Worm (Caenorhabditis elegans) whole organism, early embryonic: ENCODE measurements around the gene K08H10.6.
A peak's percentile ranks its signal among the peaks of the same experiment; 100 is the strongest.

ENCODE experiments used
- B0310.2 ChIP-seq: sonication (generic microtip); optimal IDR thresholded peaks from 2 replicates; lab custom pipeline; 2016; ENCODE audit warnings: mild to moderate bottlenecking, missing genetic modification characterization, missing compliant biosample characterization
- F13C5.2 ChIP-seq: sonication (generic microtip); optimal IDR thresholded peaks from 2 replicates; lab custom pipeline; 2017; ENCODE audit warnings: mild to moderate bottlenecking, missing genetic modification characterization, inconsistent platforms, missing compliant biosample characterization
- aly-1 ChIP-seq: sonication (generic microtip); optimal IDR thresholded peaks from 2 replicates; lab custom pipeline; 2016; ENCODE audit warnings: missing genetic modification characterization, missing compliant biosample characterization
- ama-1 ChIP-seq: fragments of 150-350 bp; optimal IDR thresholded peaks from 2 replicates; lab custom pipeline; 2014
- ceh-13 ChIP-seq: fragments of 200-800 bp; sonication (Bioruptor generic); optimal IDR thresholded peaks from 2 replicates; lab custom pipeline; 2018; ENCODE audit warnings: mild to moderate bottlenecking, missing genetic modification characterization, missing compliant biosample characterization
- ceh-36 ChIP-seq: sonication (generic microtip); optimal IDR thresholded peaks from 2 replicates; lab custom pipeline; 2016; ENCODE audit warnings: missing genetic modification characterization, inconsistent platforms, missing compliant biosample characterization
- ets-7 ChIP-seq: sonication (generic microtip); optimal IDR thresholded peaks from 2 replicates; lab custom pipeline; 2016; ENCODE audit warnings: missing genotype, missing genetic modification characterization, missing compliant biosample characterization
- flt-1 ChIP-seq: fragments of 200-800 bp; sonication (Bioruptor generic); IDR thresholded peaks from 2 replicates; pipeline ENCODE4 v1.3.6; 2022; ENCODE audit warnings: missing genetic modification characterization, missing compliant biosample characterization
- hmbx-1 ChIP-seq: sonication (generic microtip); optimal IDR thresholded peaks from 2 replicates; lab custom pipeline; 2016; ENCODE audit warnings: mild to moderate bottlenecking, missing genetic modification characterization, missing compliant biosample characterization
- hmg-4 ChIP-seq: fragments of 200-800 bp; sonication (Bioruptor generic); optimal IDR thresholded peaks from 2 replicates; lab custom pipeline; 2018; ENCODE audit warnings: mild to moderate bottlenecking, missing genetic modification characterization, missing compliant biosample characterization
- hnd-1 ChIP-seq: sonication (generic microtip); optimal IDR thresholded peaks from 2 replicates; lab custom pipeline; 2016; ENCODE audit warnings: missing genetic modification characterization, missing compliant biosample characterization
- pes-1 ChIP-seq: fragments of 200-800 bp; sonication (Bioruptor generic); IDR thresholded peaks from 2 replicates; pipeline ENCODE4 v1.3.6; 2022; ENCODE audit warnings: missing genetic modification reagents, missing genetic modification characterization, missing compliant biosample characterization
- scrt-1 ChIP-seq: fragments of 200-800 bp; sonication (Bioruptor generic); IDR thresholded peaks from 2 replicates; pipeline ENCODE4 v1.3.6; 2022; ENCODE audit warnings: missing genetic modification characterization, missing compliant biosample characterization
- sea-1 ChIP-seq: fragments of 200-800 bp; sonication (Bioruptor generic); conservative IDR thresholded peaks from 2 replicates; pipeline ENCODE4 v1.3.6; 2022; ENCODE audit warnings: missing genetic modification characterization, missing compliant biosample characterization
- tbx-11 ChIP-seq: fragments of 200-800 bp; sonication (Bioruptor generic); IDR thresholded peaks from 2 replicates; pipeline ENCODE4 v1.3.6; 2022; ENCODE audit warnings: missing genetic modification characterization, missing compliant biosample characterization
- tbx-37 ChIP-seq: fragments of 200-800 bp; sonication (Bioruptor generic); conservative IDR thresholded peaks from 2 replicates; pipeline ENCODE4 v1.3.6; 2022; ENCODE audit warnings: missing genetic modification reagents, missing genetic modification characterization, missing compliant biosample characterization
- tra-4 ChIP-seq: sonication (generic microtip); optimal IDR thresholded peaks from 2 replicates; lab custom pipeline; 2017; ENCODE audit warnings: missing genetic modification characterization, missing compliant biosample characterization

K08H10.6 gene

ce11 chrV:10035586-10035985 lies 39.9 kb upstream of the K08H10.6 start:
- TF ChIP-seq hmg-4 (no peak), flt-1 (GFP tag; lab: Robert Waterston, UW) (no peak), scrt-1 (GFP tag; lab: Robert Waterston, UW) (no peak), tbx-11 (no peak), aly-1 (no peak), tra-4 (tag; lab: Kevin White, UChicago) (no peak), pes-1 (no peak), ets-7 (tag; lab: Kevin White, UChicago) (no peak), F13C5.2 (tag; lab: Kevin White, UChicago) (no peak)

ce11 chrV:10031384-10032171 lies 35.9 kb upstream of the K08H10.6 start:
- TF ChIP-seq pes-1 (peak; percentile 26; the same call in 1 of the 2 replicates), tra-4 (tag; lab: Kevin White, UChicago) (no peak), aly-1 (no peak), F13C5.2 (tag; lab: Kevin White, UChicago) (peak; percentile 12), ceh-13 (GFP tag; lab: Kevin White, UChicago) (no peak), tbx-37 (GFP tag; lab: Robert Waterston, UW) (peak; percentile 57; the same call in 1 of the 2 replicates)

ce11 chrV:10030992-10031383 lies 35.3 kb upstream of the K08H10.6 start, which contains the start of gene acl-2:
acl-2 (minus strand) TSS chrV:10031092.
- TF ChIP-seq tra-4 (tag; lab: Kevin White, UChicago) = no peak
- no peak for TF ChIP-seq ama-1 (lab: Kevin White, UChicago)
- no peak for TF ChIP-seq tbx-11
- TF ChIP-seq ets-7 (tag; lab: Kevin White, UChicago) = no peak
- no peak for TF ChIP-seq ceh-13 (GFP tag; lab: Kevin White, UChicago)
- no peak for TF ChIP-seq aly-1
- TF ChIP-seq hmg-4 = no peak

DNA sequence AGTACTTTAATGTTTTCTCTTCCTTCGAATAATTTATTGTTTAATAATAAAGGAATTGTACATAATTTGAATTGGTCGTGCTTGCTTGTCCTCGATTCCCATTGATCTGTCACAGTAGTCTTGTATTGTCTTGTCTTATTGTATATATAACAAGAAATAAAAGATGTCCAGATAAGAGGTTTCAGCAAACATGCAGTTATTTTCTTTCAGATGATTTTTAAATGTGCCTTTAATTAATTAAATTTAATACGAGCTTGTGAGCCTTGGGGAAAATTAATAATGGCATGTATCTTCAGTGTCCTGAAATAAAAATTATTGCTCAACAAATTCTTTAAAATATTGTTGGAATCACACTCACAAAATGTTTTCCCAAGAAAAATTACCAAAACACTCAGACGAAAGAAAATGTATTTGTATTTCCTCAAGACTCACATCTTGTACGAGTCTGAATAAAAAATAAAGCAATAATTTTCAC lies 27.4 kb upstream of the K08H10.6 start:
- no peak for TF ChIP-seq ama-1 (lab: Kevin White, UChicago)
- no peak for TF ChIP-seq tbx-37 (GFP tag; lab: Robert Waterston, UW)
- no peak for TF ChIP-seq tra-4 (tag; lab: Kevin White, UChicago)
- no peak for TF ChIP-seq F13C5.2 (tag; lab: Kevin White, UChicago)

DNA sequence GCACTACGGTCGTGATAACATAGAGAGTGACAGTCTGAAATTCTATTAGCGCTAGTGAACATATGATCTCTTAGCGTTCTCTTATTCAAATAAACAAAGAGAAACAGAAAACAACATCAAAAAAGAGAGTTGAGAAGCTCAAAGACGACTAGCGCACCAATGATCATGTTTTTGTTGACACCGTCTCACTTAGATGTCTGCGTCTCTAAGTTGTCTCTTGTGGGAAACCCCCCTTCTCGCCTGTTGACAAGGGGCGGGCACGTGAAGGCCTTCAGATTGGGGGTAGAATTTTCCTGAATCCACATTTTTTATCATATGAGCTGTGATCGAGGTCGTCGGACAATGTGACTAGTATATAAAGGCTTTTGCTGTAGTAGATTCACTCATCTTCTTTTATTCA lies 24.2 kb upstream of the K08H10.6 start:
- TF ChIP-seq tra-4 (tag; lab: Kevin White, UChicago) (no peak), hmbx-1 (no peak), B0310.2 (tag; lab: Kevin White, UChicago) (no peak), hnd-1 (tag; lab: Kevin White, UChicago) (no peak), tbx-11 (no peak), tbx-37 (GFP tag; lab: Robert Waterston, UW) (no peak), ets-7 (tag; lab: Kevin White, UChicago) (no peak), pes-1 (no peak), ceh-13 (GFP tag; lab: Kevin White, UChicago) (no peak)

DNA sequence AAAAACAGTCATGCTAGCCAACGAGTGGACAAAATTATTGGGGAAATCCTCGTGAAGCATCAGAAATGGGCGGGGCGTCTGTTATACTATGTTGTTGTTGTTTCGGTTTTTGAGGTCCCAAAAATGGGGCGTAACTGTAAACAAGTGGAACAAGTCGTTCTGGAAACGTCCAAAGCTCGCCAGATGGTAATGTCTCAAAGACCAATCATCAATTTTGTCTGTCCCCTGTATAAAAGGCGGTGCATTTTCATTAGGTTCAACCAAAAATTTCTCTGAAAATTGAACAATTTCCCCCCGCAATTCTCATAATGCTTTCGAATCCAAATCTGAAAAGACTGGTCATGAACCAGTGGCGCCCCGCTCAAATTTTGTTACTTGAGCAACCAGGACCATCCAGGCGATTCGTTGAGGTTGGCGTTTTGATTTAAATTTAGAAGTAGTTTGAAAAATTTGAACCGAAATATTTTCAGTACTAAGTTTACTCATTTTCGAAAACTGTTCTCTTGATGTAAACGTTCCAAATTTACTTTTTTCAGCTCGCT lies 23.5 kb upstream of the K08H10.6 start:
- TF ChIP-seq aly-1 (no peak), tra-4 (tag; lab: Kevin White, UChicago) (no peak), hmg-4 (no peak), flt-1 (GFP tag; lab: Robert Waterston, UW) (no peak), scrt-1 (GFP tag; lab: Robert Waterston, UW) (no peak), ama-1 (lab: Kevin White, UChicago) (no peak), hnd-1 (tag; lab: Kevin White, UChicago) (no peak), F13C5.2 (tag; lab: Kevin White, UChicago) (no peak), ets-7 (tag; lab: Kevin White, UChicago) (no peak), tbx-37 (GFP tag; lab: Robert Waterston, UW) (no peak), tbx-11 (no peak), sea-1 (GFP tag; lab: Robert Waterston, UW) (no peak), ceh-13 (GFP tag; lab: Kevin White, UChicago) (no peak), B0310.2 (tag; lab: Kevin White, UChicago) (no peak), pes-1 (no peak), ceh-36 (no peak), hmbx-1 (no peak)

DNA sequence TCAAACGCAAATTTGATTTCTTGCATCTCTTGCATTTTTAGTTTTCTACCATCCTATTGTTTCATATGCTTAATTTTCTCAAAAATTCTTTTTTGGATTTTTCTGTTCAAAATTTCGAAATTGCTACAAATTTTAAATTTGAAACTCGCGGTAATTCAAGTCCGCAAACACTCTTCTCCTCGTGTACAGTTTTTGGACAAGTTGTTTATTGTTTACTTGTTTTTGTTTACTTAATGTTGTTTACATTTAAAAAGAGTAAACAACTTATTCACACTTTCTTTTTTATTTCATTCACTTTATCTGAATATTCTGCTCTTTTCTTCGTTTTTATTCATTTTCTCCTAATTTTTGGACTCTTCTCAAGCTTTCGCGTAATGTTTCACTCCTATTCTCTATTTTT lies 22.6 kb upstream of the K08H10.6 start:
- TF ChIP-seq hnd-1 (tag; lab: Kevin White, UChicago) = no peak
- TF ChIP-seq ets-7 (tag; lab: Kevin White, UChicago) = no peak
- TF ChIP-seq hmbx-1 = no peak
- TF ChIP-seq ceh-36 = no peak
- no peak for TF ChIP-seq ama-1 (lab: Kevin White, UChicago)
- TF ChIP-seq hmg-4 = no peak
- TF ChIP-seq scrt-1 (GFP tag; lab: Robert Waterston, UW) = no peak
- no peak for TF ChIP-seq pes-1

ce11 chrV:10012639-10013038 lies 16.9 kb upstream of the K08H10.6 start:
- TF ChIP-seq scrt-1 (GFP tag; lab: Robert Waterston, UW) = no peak
- TF ChIP-seq tbx-37 (GFP tag; lab: Robert Waterston, UW) = no peak
- TF ChIP-seq F13C5.2 (tag; lab: Kevin White, UChicago) = no peak
- TF ChIP-seq ets-7 (tag; lab: Kevin White, UChicago) = no peak
- no peak for TF ChIP-seq sea-1 (GFP tag; lab: Robert Waterston, UW)
- no peak for TF ChIP-seq flt-1 (GFP tag; lab: Robert Waterston, UW)
- TF ChIP-seq hnd-1 (tag; lab: Kevin White, UChicago) = no peak
- TF ChIP-seq ceh-36 = no peak
- TF ChIP-seq aly-1 = no peak
- no peak for TF ChIP-seq ceh-13 (GFP tag; lab: Kevin White, UChicago)
- TF ChIP-seq B0310.2 (tag; lab: Kevin White, UChicago) = no peak
